Fruit fly (Drosophila melanogaster): ENCODE results near the gene Efa6.
A peak's percentile ranks its signal among the peaks of the same experiment; 100 is the strongest.

Gene Efa6

dm6 chr3R:22634549-22635410 lies 47.2 kb downstream of the Efa6 start:
- TF ChIP-seq CG11093 (GFP tag; IDR thresholded peaks at IDR 0.05): no peak
- no peak for TF ChIP-seq CG7357 (GFP tag; IDR thresholded peaks at IDR 0.05)
- TF ChIP-seq Hmr (GFP tag; optimal IDR thresholded peaks at IDR 0.05): peak; percentile 13
- TF ChIP-seq Sry-δ (GFP tag; optimal IDR thresholded peaks at IDR 0.05): no peak
- TF ChIP-seq Mrtf (GFP tag; IDR thresholded peaks at IDR 0.05): no peak
- TF ChIP-seq CG14860 (GFP tag; IDR thresholded peaks at IDR 0.05; ENCODE audit: partially characterized antibody): no peak
- no peak for TF ChIP-seq scrt (GFP tag; optimal IDR thresholded peaks at IDR 0.05)
- no peak for TF ChIP-seq tll (GFP tag; optimal IDR thresholded peaks at IDR 0.05)
- TF ChIP-seq D (optimal IDR thresholded peaks at IDR 0.05): no peak
- no peak for TF ChIP-seq D (GFP tag; optimal IDR thresholded peaks at IDR 0.05)
- no peak for TF ChIP-seq zfh1 (GFP tag; IDR thresholded peaks at IDR 0.05)
- TF ChIP-seq CG8089 (GFP tag; optimal IDR thresholded peaks at IDR 0.05): no peak
- peak; percentile 23 for TF ChIP-seq gem (tag; optimal IDR thresholded peaks at IDR 0.05)
- no peak for TF ChIP-seq ind (GFP tag; optimal IDR thresholded peaks at IDR 0.05)
- TF ChIP-seq CG9215 (GFP tag; IDR thresholded peaks at IDR 0.05): no peak
- TF ChIP-seq Hey (tag; optimal IDR thresholded peaks at IDR 0.05): no peak
- no peak for TF ChIP-seq sima (GFP tag; optimal IDR thresholded peaks at IDR 0.05)
- peak; percentile 49 for TF ChIP-seq lab (GFP tag; optimal IDR thresholded peaks at IDR 0.05)
- TF ChIP-seq CG2199 (GFP tag; IDR thresholded peaks at IDR 0.05): no peak
- no peak for TF ChIP-seq CG18619 (GFP tag; optimal IDR thresholded peaks at IDR 0.05)
- no peak for TF ChIP-seq crol (GFP tag; IDR thresholded peaks at IDR 0.05)
- no peak for TF ChIP-seq CG13775 (GFP tag; optimal IDR thresholded peaks at IDR 0.05)
- TF ChIP-seq dati (GFP tag; IDR thresholded peaks at IDR 0.05): no peak
- TF ChIP-seq chif (GFP tag; optimal IDR thresholded peaks at IDR 0.05): no peak
- no peak for TF ChIP-seq CG7987 (GFP tag; optimal IDR thresholded peaks at IDR 0.05)
- peak; percentile 48 for TF ChIP-seq CG31441 (GFP tag; IDR thresholded peaks at IDR 0.05)
- no peak for TF ChIP-seq Sin3A (optimal IDR thresholded peaks at IDR 0.05)
- TF ChIP-seq CG11247 (GFP tag; IDR thresholded peaks at IDR 0.05): no peak
- TF ChIP-seq btn (GFP tag; optimal IDR thresholded peaks at IDR 0.05): no peak
- no peak for TF ChIP-seq pzg (GFP tag; optimal IDR thresholded peaks at IDR 0.05)
- no peak for TF ChIP-seq fd3F (GFP tag; optimal IDR thresholded peaks at IDR 0.05)
- TF ChIP-seq CG18764 (GFP tag; optimal IDR thresholded peaks at IDR 0.05): no peak
- TF ChIP-seq CG18599 (GFP tag; optimal IDR thresholded peaks at IDR 0.05): no peak
- TF ChIP-seq CG1603 (tag; optimal IDR thresholded peaks at IDR 0.05): peak; percentile 6
- TF ChIP-seq CG15696 (tag; optimal IDR thresholded peaks at IDR 0.05): peak; percentile 79
- peak; percentile 20 for TF ChIP-seq CG10979 (tag; optimal IDR thresholded peaks at IDR 0.05)
- peak; percentile 43 for TF ChIP-seq CG14710 (tag; optimal IDR thresholded peaks at IDR 0.05)
- no peak for TF ChIP-seq CG15514 (GFP tag; optimal IDR thresholded peaks at IDR 0.05)
- no peak for TF ChIP-seq CG17385 (GFP tag; optimal IDR thresholded peaks at IDR 0.05)
- TF ChIP-seq Aef1 (GFP tag; IDR thresholded peaks at IDR 0.05): no peak
- TF ChIP-seq CG16815 (GFP tag; optimal IDR thresholded peaks at IDR 0.05): no peak
- TF ChIP-seq bigmax (GFP tag; optimal IDR thresholded peaks at IDR 0.05): no peak
- no peak for TF ChIP-seq CG30431 (GFP tag; optimal IDR thresholded peaks at IDR 0.05)
- TF ChIP-seq onecut (GFP tag; IDR thresholded peaks at IDR 0.05): no peak
- TF ChIP-seq CG8765 (GFP tag; IDR thresholded peaks at IDR 0.05): no peak
- no peak for TF ChIP-seq sr (GFP tag; IDR thresholded peaks at IDR 0.05)
- no peak for TF ChIP-seq Med (GFP tag)
- no peak for TF ChIP-seq BtbVII (GFP tag; optimal IDR thresholded peaks at IDR 0.05)
- TF ChIP-seq CG34422 (GFP tag; IDR thresholded peaks at IDR 0.05): no peak
- no peak for TF ChIP-seq knrl (GFP tag; IDR thresholded peaks at IDR 0.05; ENCODE audit: partially characterized antibody)
